Fruit fly (Drosophila melanogaster) whole organism, adult: ENCODE data around the gene CG11700.

ENCODE experiments used
- CG12768 ChIP-seq: fragments of 200-800 bp; sonication (Bioruptor generic); optimal IDR thresholded peaks from 2 replicates; lab custom pipeline; 2017; ENCODE audit warnings: missing biosample characterization, missing genetic modification characterization, mild to moderate bottlenecking, moderate library complexity, missing genetic modification reagents
- CG14711 ChIP-seq: fragments of 200-800 bp; sonication (Bioruptor generic); optimal IDR thresholded peaks from 2 replicates; lab custom pipeline; 2018; ENCODE audit warnings: missing biosample characterization, mild to moderate bottlenecking, missing genetic modification characterization, moderate library complexity
- CG5204 ChIP-seq: fragments of 200-800 bp; sonication (Bioruptor generic); optimal IDR thresholded peaks from 2 replicates; lab custom pipeline; 2016; ENCODE audit warnings: missing biosample characterization, missing genetic modification characterization
- CG7045 ChIP-seq: fragments of 200-800 bp; sonication (Bioruptor generic); optimal IDR thresholded peaks from 2 replicates; lab custom pipeline; 2017; ENCODE audit warnings: missing biosample characterization, mild to moderate bottlenecking, missing genetic modification characterization
- Clk ChIP-seq: fragments of 200-800 bp; sonication (Bioruptor generic); optimal IDR thresholded peaks from 2 replicates; lab custom pipeline; 2017; ENCODE audit warnings: missing biosample characterization, missing genetic modification characterization
- Crg-1 ChIP-seq: fragments of 200-800 bp; sonication (Bioruptor generic); optimal IDR thresholded peaks from 2 replicates; lab custom pipeline; 2016; ENCODE audit warnings: missing biosample characterization, missing genetic modification characterization
- Mnt ChIP-seq: fragments of 200-800 bp; sonication (Bioruptor generic); optimal IDR thresholded peaks from 2 replicates; lab custom pipeline; 2016; ENCODE audit warnings: missing biosample characterization, mild to moderate bottlenecking, missing genetic modification characterization
- bab1 ChIP-seq: fragments of 200-800 bp; sonication (Bioruptor generic); optimal IDR thresholded peaks from 3 replicates; lab custom pipeline; 2019; ENCODE audit warnings: missing biosample characterization, mild to moderate bottlenecking, missing genetic modification characterization, moderate library complexity
- cnc ChIP-seq, 2 experiments: fragments of >200 bp; optimal IDR thresholded peaks; 2 replicates each; lab custom pipeline; 2017
- kay ChIP-seq: fragments of 200-800 bp; sonication (Bioruptor generic); peaks from one replicate; lab custom pipeline; 2016; ENCODE audit warnings: missing biosample characterization, missing genetic modification characterization, borderline replicate concordance
- pad ChIP-seq: fragments of 200-800 bp; sonication (Bioruptor generic); optimal IDR thresholded peaks from 3 replicates; lab custom pipeline; 2017; ENCODE audit warnings: missing biosample characterization, missing genetic modification characterization, mild to moderate bottlenecking, moderate library complexity, missing genetic modification reagents
- tj ChIP-seq: fragments of 200-800 bp; sonication (Bioruptor generic); optimal IDR thresholded peaks from 3 replicates; lab custom pipeline; 2017; ENCODE audit warnings: missing biosample characterization, mild to moderate bottlenecking, missing genetic modification characterization, moderate library complexity

DNA sequence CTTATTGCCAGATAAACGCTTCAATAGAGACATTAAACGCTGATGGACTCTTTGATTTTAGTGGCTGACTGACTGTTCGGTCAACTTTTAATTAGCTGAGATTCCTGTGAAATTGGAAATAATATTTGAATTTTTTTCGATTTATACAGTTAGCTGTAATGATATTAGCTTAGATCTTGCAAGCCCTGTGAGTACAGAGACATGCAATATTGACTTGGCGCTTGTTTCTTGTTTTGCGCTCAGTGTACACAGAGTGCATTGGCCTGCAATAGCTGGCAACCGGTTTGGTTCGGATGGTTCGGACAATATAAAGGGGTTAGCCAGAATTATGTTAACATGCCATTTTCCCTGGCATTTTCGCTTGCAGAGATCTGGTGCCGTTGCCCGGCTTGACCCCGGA is 21.9 kb upstream of the CG11700 start:
- no peak for TF ChIP-seq CG12768 (GFP tag; lab: Kevin White, UChicago)
- TF ChIP-seq CG7045 (GFP tag; lab: Kevin White, UChicago): no peak
- TF ChIP-seq CG14711 (tag; lab: Kevin White, UChicago): no peak
- no peak for TF ChIP-seq cnc (optimal IDR thresholded peaks at IDR 0.05; lab: Kevin White, UChicago)
- TF ChIP-seq tj (GFP tag; lab: Kevin White, UChicago): no peak
- TF ChIP-seq Mnt (GFP tag; lab: Kevin White, UChicago): no peak
- TF ChIP-seq pad (GFP tag; lab: Kevin White, UChicago): no peak
- no peak for TF ChIP-seq Crg-1 (GFP tag; lab: Kevin White, UChicago)
- no peak for TF ChIP-seq Clk
- no peak for TF ChIP-seq kay (GFP tag; lab: Kevin White, UChicago)
- TF ChIP-seq CG5204: no peak
- TF ChIP-seq bab1 (GFP tag; lab: Kevin White, UChicago): no peak
